Worm (Caenorhabditis elegans): ENCODE data around the gene sulp-8.

Gene sulp-8

ce11 chrV:9673199-9673843, at the start of gene sulp-8:
Gene sulp-8 (minus strand): TSS chrV:9673667.
- TF ChIP-seq W03F9.2 (tag; optimal IDR thresholded peaks at IDR 0.05) (no peak), him-1 (tag; optimal IDR thresholded peaks at IDR 0.05) (no peak)

- no peak for TF ChIP-seq dao-5 (tag; optimal IDR thresholded peaks at IDR 0.05)
- no peak for TF ChIP-seq him-1 (tag; optimal IDR thresholded peaks at IDR 0.05)
- no peak for TF ChIP-seq W03F9.2 (tag; optimal IDR thresholded peaks at IDR 0.05)
These were observed 42.9 kb upstream of the sulp-8 start, which contains the start of gene str-188 for ce11 chrV:9716397-9716796. Gene str-188 (plus strand): TSS chrV:9716697.

- TF ChIP-seq dao-5 (tag; optimal IDR thresholded peaks at IDR 0.05) (no peak), W03F9.2 (tag; optimal IDR thresholded peaks at IDR 0.05) (no peak), him-1 (tag; optimal IDR thresholded peaks at IDR 0.05) (no peak)
These were observed 41.4 kb upstream of the sulp-8 start, which contains the start of gene F40F9.3 for ce11 chrV:9714909-9715308. Gene F40F9.3 (plus strand): TSS chrV:9715209.

ce11 chrV:9713532-9713931, 40.1 kb upstream of the sulp-8 start, which contains the start of gene F40F9.10:
Gene F40F9.10 (minus strand): TSS chrV:9713632.
- no peak for TF ChIP-seq W03F9.2 (tag; optimal IDR thresholded peaks at IDR 0.05)
- TF ChIP-seq him-1 (tag; optimal IDR thresholded peaks at IDR 0.05): no peak
- no peak for TF ChIP-seq dao-5 (tag; optimal IDR thresholded peaks at IDR 0.05)

- TF ChIP-seq him-1 (tag; optimal IDR thresholded peaks at IDR 0.05) (no peak), W03F9.2 (tag; optimal IDR thresholded peaks at IDR 0.05) (no peak), dao-5 (tag; optimal IDR thresholded peaks at IDR 0.05) (no peak)
These were observed 39.1 kb upstream of the sulp-8 start for ce11 chrV:9712418-9713173.

ce11 chrV:9711174-9711573, 37.7 kb upstream of the sulp-8 start:
- no peak for TF ChIP-seq W03F9.2 (tag; optimal IDR thresholded peaks at IDR 0.05)
- TF ChIP-seq him-1 (tag; optimal IDR thresholded peaks at IDR 0.05): no peak
- TF ChIP-seq dao-5 (tag; optimal IDR thresholded peaks at IDR 0.05): no peak

- TF ChIP-seq dao-5 (tag; optimal IDR thresholded peaks at IDR 0.05) (no peak), him-1 (tag; optimal IDR thresholded peaks at IDR 0.05) (no peak), W03F9.2 (tag; optimal IDR thresholded peaks at IDR 0.05) (no peak)
These were observed 36.3 kb upstream of the sulp-8 start, which contains the start of gene tag-120 for ce11 chrV:9709747-9710146. Gene tag-120 (minus strand): TSS chrV:9709814.

- TF ChIP-seq him-1 (tag; optimal IDR thresholded peaks at IDR 0.05) (no peak), dao-5 (tag; optimal IDR thresholded peaks at IDR 0.05) (no peak), W03F9.2 (tag; optimal IDR thresholded peaks at IDR 0.05) (no peak)
These were observed 33.1 kb upstream of the sulp-8 start for ce11 chrV:9706592-9706991.

ce11 chrV:9704399-9704798, 30.9 kb upstream of the sulp-8 start:
- TF ChIP-seq him-1 (tag; optimal IDR thresholded peaks at IDR 0.05) (no peak), dao-5 (tag; optimal IDR thresholded peaks at IDR 0.05) (no peak), W03F9.2 (tag; optimal IDR thresholded peaks at IDR 0.05) (no peak)

ce11 chrV:9703549-9703948, 30.1 kb upstream of the sulp-8 start:
- TF ChIP-seq him-1 (tag; optimal IDR thresholded peaks at IDR 0.05): no peak
- TF ChIP-seq dao-5 (tag; optimal IDR thresholded peaks at IDR 0.05): no peak
- no peak for TF ChIP-seq W03F9.2 (tag; optimal IDR thresholded peaks at IDR 0.05)

ce11 chrV:9702755-9703154, 29.3 kb upstream of the sulp-8 start, which contains the start of gene xbx-6:
Gene xbx-6 (plus strand): TSS chrV:9703055.
- TF ChIP-seq W03F9.2 (tag; optimal IDR thresholded peaks at IDR 0.05): no peak
- TF ChIP-seq dao-5 (tag; optimal IDR thresholded peaks at IDR 0.05): no peak
- no peak for TF ChIP-seq him-1 (tag; optimal IDR thresholded peaks at IDR 0.05)

- TF ChIP-seq him-1 (tag; optimal IDR thresholded peaks at IDR 0.05): no peak
- TF ChIP-seq W03F9.2 (tag; optimal IDR thresholded peaks at IDR 0.05): no peak
- no peak for TF ChIP-seq dao-5 (tag; optimal IDR thresholded peaks at IDR 0.05)
These were observed 28.4 kb upstream of the sulp-8 start for ce11 chrV:9701861-9702260.

- TF ChIP-seq dao-5 (tag; optimal IDR thresholded peaks at IDR 0.05) (no peak), him-1 (tag; optimal IDR thresholded peaks at IDR 0.05) (no peak), W03F9.2 (tag; optimal IDR thresholded peaks at IDR 0.05) (no peak)
These were observed 25.7 kb upstream of the sulp-8 start for ce11 chrV:9699216-9699615.

- TF ChIP-seq W03F9.2 (tag; optimal IDR thresholded peaks at IDR 0.05) (no peak), dao-5 (tag; optimal IDR thresholded peaks at IDR 0.05) (no peak), him-1 (tag; optimal IDR thresholded peaks at IDR 0.05) (no peak)
These were observed 23.2 kb upstream of the sulp-8 start, which contains the start of gene her-1 for ce11 chrV:9696715-9697114. Gene her-1 (plus strand): TSS chrV:9697015.

Data from whole organism, L4/young adult.